Fruit fly (Drosophila melanogaster) whole organism, embryonic: ENCODE measurements around the gene Fancl.

ENCODE experiments used
- B-H2 ChIP-seq: fragments of 200-800 bp; sonication (Bioruptor generic); optimal IDR thresholded peaks from 2 replicates; lab custom pipeline; 2018; ENCODE audit warnings: missing biosample characterization, mild to moderate bottlenecking, missing genetic modification characterization
- CG10462 ChIP-seq: fragments of 200-800 bp; sonication (Bioruptor generic); optimal IDR thresholded peaks from 2 replicates; lab custom pipeline; 2016; ENCODE audit warnings: missing biosample characterization, missing genetic modification characterization
- CG11504 ChIP-seq: fragments of 200-800 bp; sonication (Bioruptor generic); optimal IDR thresholded peaks from 3 replicates; lab custom pipeline; 2019; ENCODE audit warnings: missing biosample characterization, mild to moderate bottlenecking, missing genetic modification characterization, moderate library complexity
- CG1233 ChIP-seq: fragments of 200-800 bp; sonication (Bioruptor generic); optimal IDR thresholded peaks from 4 replicates; lab custom pipeline; 2018; ENCODE audit warnings: missing biosample characterization, mild to moderate bottlenecking, missing genetic modification characterization
- CG12744 ChIP-seq: fragments of 200-800 bp; sonication (Bioruptor generic); optimal IDR thresholded peaks from 2 replicates; lab custom pipeline; 2016; ENCODE audit warnings: missing biosample characterization, missing genetic modification characterization
- CG13123 ChIP-seq: fragments of 200-800 bp; sonication (Bioruptor generic); optimal IDR thresholded peaks from 2 replicates; lab custom pipeline; 2016; ENCODE audit warnings: missing biosample characterization, missing genetic modification characterization
- CG15269 ChIP-seq: fragments of 200-800 bp; sonication (Bioruptor generic); optimal IDR thresholded peaks from 2 replicates; lab custom pipeline; 2018; ENCODE audit warnings: missing biosample characterization, mild to moderate bottlenecking, missing genetic modification characterization, moderate library complexity
- CG18011 ChIP-seq: fragments of 200-800 bp; sonication (Bioruptor generic); optimal IDR thresholded peaks from 2 replicates; lab custom pipeline; 2017; ENCODE audit warnings: missing biosample characterization, missing genetic modification characterization, mild to moderate bottlenecking, moderate library complexity, missing genotype
- CG30020 ChIP-seq: fragments of 200-800 bp; optimal IDR thresholded peaks from 2 replicates; lab custom pipeline; 2019; ENCODE audit warnings: missing biosample characterization, mild to moderate bottlenecking, missing genetic modification characterization, moderate library complexity
- CG4424 ChIP-seq: fragments of 200-800 bp; sonication (Bioruptor generic); optimal IDR thresholded peaks from 3 replicates; lab custom pipeline; 2016; ENCODE audit warnings: missing biosample characterization, missing genetic modification characterization
- CG6765 ChIP-seq: fragments of 200-800 bp; sonication (Bioruptor generic); optimal IDR thresholded peaks from 3 replicates; lab custom pipeline; 2017; ENCODE audit warnings: missing biosample characterization, mild to moderate bottlenecking, missing genetic modification characterization
- CG6791 ChIP-seq: fragments of 200-800 bp; sonication (Bioruptor generic); IDR thresholded peaks from 3 replicates; pipeline ENCODE4 v1.3.6; 2022; ENCODE audit warnings: missing biosample characterization, missing genetic modification characterization; ENCODE audit not compliant: partially characterized antibody
- CG9817 ChIP-seq: fragments of 200-800 bp; sonication (Bioruptor generic); optimal IDR thresholded peaks from 2 replicates; lab custom pipeline; 2018; ENCODE audit warnings: missing biosample characterization, mild to moderate bottlenecking, missing genetic modification characterization, moderate library complexity
- CG9876 ChIP-seq: fragments of 200-800 bp; sonication (Bioruptor generic); optimal IDR thresholded peaks from 2 replicates; lab custom pipeline; 2016; ENCODE audit warnings: missing biosample characterization, missing genetic modification characterization
- CG9932 ChIP-seq: fragments of 200-800 bp; sonication (Bioruptor generic); IDR thresholded peaks from 2 replicates; pipeline ENCODE4 v1.3.6; 2022; ENCODE audit warnings: missing biosample characterization, missing genetic modification characterization
- CTCF ChIP-seq: fragments of 200-800 bp; sonication (Bioruptor generic); optimal IDR thresholded peaks from 2 replicates; lab custom pipeline; 2017; ENCODE audit warnings: missing biosample characterization, mild to moderate bottlenecking, missing genetic modification characterization, moderate library complexity
- Chrac-16 ChIP-seq: fragments of 200-800 bp; sonication (Bioruptor generic); optimal IDR thresholded peaks from 3 replicates; lab custom pipeline; 2016; ENCODE audit warnings: missing biosample characterization, missing genetic modification characterization
- D19A ChIP-seq: fragments of 200-800 bp; optimal IDR thresholded peaks from 3 replicates; lab custom pipeline; 2019; ENCODE audit warnings: missing biosample characterization, mild to moderate bottlenecking, missing genetic modification characterization, moderate library complexity
- Dbx ChIP-seq: fragments of 200-800 bp; sonication (Bioruptor generic); IDR thresholded peaks from 3 replicates; pipeline ENCODE4 v1.3.6; 2022; ENCODE audit warnings: missing biosample characterization, missing genetic modification characterization
- Dll ChIP-seq: fragments of 200-800 bp; sonication (Bioruptor generic); IDR thresholded peaks from 4 replicates; pipeline ENCODE4 v1.3.6; 2022; ENCODE audit warnings: missing biosample characterization, missing genetic modification characterization; ENCODE audit not compliant: partially characterized antibody
- HHEX ChIP-seq: fragments of 200-800 bp; sonication (Bioruptor generic); optimal IDR thresholded peaks from 3 replicates; lab custom pipeline; 2017; ENCODE audit warnings: missing biosample characterization, mild to moderate bottlenecking, missing genetic modification characterization, missing genetic modification reagents
- HLH4C ChIP-seq: fragments of 200-800 bp; sonication (Bioruptor generic); IDR thresholded peaks from 3 replicates; pipeline ENCODE4 v1.3.6; 2022; ENCODE audit warnings: missing biosample characterization, missing genetic modification characterization; ENCODE audit not compliant: partially characterized antibody
- HmgD ChIP-seq: fragments of 200-800 bp; sonication (Bioruptor generic); optimal IDR thresholded peaks from 3 replicates; lab custom pipeline; 2016; ENCODE audit warnings: missing biosample characterization, missing genetic modification characterization
- MESR4 ChIP-seq: fragments of 200-800 bp; sonication (Bioruptor generic); optimal IDR thresholded peaks from 2 replicates; lab custom pipeline; 2018; ENCODE audit warnings: missing biosample characterization, mild to moderate bottlenecking, missing genetic modification characterization, moderate library complexity
- Mad ChIP-seq: fragments of 200-800 bp; sonication (Bioruptor generic); optimal IDR thresholded peaks from 2 replicates; lab custom pipeline; 2016; ENCODE audit warnings: missing biosample characterization, missing genetic modification characterization
- Ptx1 ChIP-seq: fragments of 200-800 bp; sonication (Bioruptor generic); IDR thresholded peaks from 2 replicates; pipeline ENCODE4 v1.3.6; 2022; ENCODE audit warnings: missing biosample characterization, missing genetic modification characterization
- Tbp ChIP-seq: fragments of >200 bp; optimal IDR thresholded peaks from 2 replicates; lab custom pipeline; 2018; ENCODE audit warnings: missing biosample characterization, missing genetic modification characterization
- ac ChIP-seq: fragments of 200-800 bp; sonication (Bioruptor generic); optimal IDR thresholded peaks from 3 replicates; lab custom pipeline; 2017; ENCODE audit warnings: missing biosample characterization, mild to moderate bottlenecking, missing genetic modification characterization
- ap ChIP-seq: fragments of 200-800 bp; sonication (Bioruptor generic); IDR thresholded peaks from 2 replicates; pipeline ENCODE4 v1.3.6; 2022; ENCODE audit warnings: missing biosample characterization, missing genetic modification characterization
- az2 ChIP-seq: fragments of 200-800 bp; sonication (Bioruptor generic); optimal IDR thresholded peaks from 3 replicates; lab custom pipeline; 2016; ENCODE audit warnings: missing biosample characterization, missing genetic modification characterization
- bab2 ChIP-seq: fragments of 200-800 bp; sonication (Bioruptor generic); optimal IDR thresholded peaks from 2 replicates; lab custom pipeline; 2016; ENCODE audit warnings: missing biosample characterization, missing genetic modification characterization
- cato ChIP-seq: fragments of 200-800 bp; sonication (Bioruptor generic); optimal IDR thresholded peaks from 2 replicates; lab custom pipeline; 2016; ENCODE audit warnings: missing biosample characterization, missing genetic modification characterization, borderline replicate concordance
- caup ChIP-seq: fragments of 200-800 bp; sonication (Bioruptor generic); optimal IDR thresholded peaks from 3 replicates; lab custom pipeline; 2017; ENCODE audit warnings: missing biosample characterization, mild to moderate bottlenecking, missing genetic modification characterization, moderate library complexity; ENCODE audit not compliant: severe bottlenecking
- chm ChIP-seq: fragments of 200-800 bp; sonication (Bioruptor generic); IDR thresholded peaks from 2 replicates; pipeline ENCODE4 v1.3.6; 2022; ENCODE audit warnings: missing biosample characterization, missing genetic modification characterization
- dan ChIP-seq: fragments of 200-800 bp; sonication (Bioruptor generic); IDR thresholded peaks from 2 replicates; pipeline ENCODE4 v1.3.6; 2022; ENCODE audit warnings: missing biosample characterization, missing genetic modification characterization
- dati ChIP-seq: fragments of 200-800 bp; sonication (Bioruptor generic); IDR thresholded peaks from 2 replicates; pipeline ENCODE4 v1.3.6; 2022; ENCODE audit warnings: missing biosample characterization, missing genetic modification characterization
- fd64A ChIP-seq: fragments of 200-800 bp; sonication (Bioruptor generic); optimal IDR thresholded peaks from 3 replicates; lab custom pipeline; 2018; ENCODE audit warnings: missing biosample characterization, mild to moderate bottlenecking, missing genetic modification characterization
- fu2 ChIP-seq: fragments of 200-800 bp; sonication (Bioruptor generic); optimal IDR thresholded peaks from 2 replicates; lab custom pipeline; 2016; ENCODE audit warnings: missing biosample characterization, missing genetic modification characterization
- gce ChIP-seq: fragments of 200-800 bp; sonication (Bioruptor generic); IDR thresholded peaks from 3 replicates; pipeline ENCODE4 v1.3.6; 2022; ENCODE audit warnings: missing biosample characterization, missing genetic modification characterization
- gsb ChIP-seq: fragments of 200-800 bp; sonication (Bioruptor generic); IDR thresholded peaks from 2 replicates; pipeline ENCODE4 v1.3.6; 2022; ENCODE audit warnings: missing biosample characterization, missing genetic modification characterization
- insv ChIP-seq, 2 experiments: fragments of 200-800 bp; sonication (Bioruptor generic); optimal IDR thresholded peaks; 3 replicates each; lab custom pipeline; 2016 to 2018; ENCODE audit warnings: missing biosample characterization in 2 of 2, missing genetic modification characterization in 2 of 2
- ken ChIP-seq: fragments of 200-800 bp; sonication (Bioruptor generic); IDR thresholded peaks from 3 replicates; pipeline ENCODE4 v1.3.6; 2022; ENCODE audit warnings: missing biosample characterization, missing genetic modification characterization
- lmd ChIP-seq: fragments of 200-800 bp; sonication (Bioruptor generic); IDR thresholded peaks from 2 replicates; pipeline ENCODE4 v1.3.6; 2022; ENCODE audit warnings: missing biosample characterization, missing genetic modification characterization
- mam ChIP-seq: fragments of 200-800 bp; sonication (Bioruptor generic); optimal IDR thresholded peaks from 3 replicates; lab custom pipeline; 2016; ENCODE audit warnings: missing biosample characterization, missing genetic modification characterization
- mirr ChIP-seq: fragments of 200-800 bp; sonication (Bioruptor generic); optimal IDR thresholded peaks from 3 replicates; lab custom pipeline; 2018; ENCODE audit warnings: missing biosample characterization, mild to moderate bottlenecking, missing genetic modification characterization
- nom ChIP-seq: fragments of 200-800 bp; sonication (Bioruptor generic); optimal IDR thresholded peaks from 2 replicates; lab custom pipeline; 2017; ENCODE audit warnings: missing biosample characterization, missing genetic modification characterization, mild to moderate bottlenecking, moderate library complexity, missing genetic modification reagents
- odd ChIP-seq: fragments of 200-800 bp; sonication (Bioruptor generic); optimal IDR thresholded peaks from 2 replicates; lab custom pipeline; 2017; ENCODE audit warnings: missing biosample characterization, mild to moderate bottlenecking, missing genetic modification characterization
- shn ChIP-seq: fragments of 200-800 bp; sonication (Bioruptor generic); optimal IDR thresholded peaks from 3 replicates; lab custom pipeline; 2016; ENCODE audit warnings: missing biosample characterization, missing genetic modification characterization
- tgo ChIP-seq: fragments of 200-800 bp; sonication (Bioruptor generic); IDR thresholded peaks from 3 replicates; pipeline ENCODE4 v1.3.6; 2022; ENCODE audit warnings: missing biosample characterization, missing genetic modification characterization
- toy ChIP-seq: fragments of 200-800 bp; sonication (Bioruptor generic); IDR thresholded peaks from 2 replicates; pipeline ENCODE4 v1.3.6; 2022; ENCODE audit warnings: missing biosample characterization, missing genetic modification characterization
- unc-4 ChIP-seq: fragments of 200-800 bp; sonication (Bioruptor generic); IDR thresholded peaks from 2 replicates; pipeline ENCODE4 v1.3.6; 2022; ENCODE audit warnings: missing biosample characterization, missing genetic modification characterization; ENCODE audit not compliant: partially characterized antibody
- vfl ChIP-seq: fragments of 200-800 bp; sonication (Bioruptor generic); optimal IDR thresholded peaks from 2 replicates; lab custom pipeline; 2016; ENCODE audit warnings: missing biosample characterization, missing genetic modification characterization

Fancl gene

DNA sequence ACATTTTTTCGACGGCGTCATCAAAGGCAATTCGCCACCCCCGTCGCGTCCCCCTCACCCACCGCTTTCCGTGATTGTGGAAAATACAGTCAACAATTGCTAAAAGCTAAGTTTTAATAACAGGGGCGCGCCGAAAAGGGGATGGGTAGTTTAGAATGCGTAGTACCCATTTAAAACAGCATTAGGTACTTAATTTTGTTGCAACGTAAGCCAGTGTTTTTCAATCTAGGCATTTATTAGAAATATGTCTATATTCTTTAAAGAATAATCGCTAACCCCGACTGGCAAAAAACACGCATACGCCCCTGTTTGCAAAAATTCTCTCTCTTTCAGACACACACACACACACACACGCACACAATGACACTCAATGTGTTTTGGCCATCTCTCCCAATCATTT lies 32.2 kb upstream of the Fancl start (continued):
- TF ChIP-seq CG10462 (GFP tag; lab: Kevin White, UChicago) (no peak), nom (GFP tag; lab: Kevin White, UChicago) (no peak), HHEX (GFP tag; lab: Kevin White, UChicago) (peak; percentile 47), caup (peak; percentile 70), Tbp (no peak), CG30020 (no peak), az2 (GFP tag; lab: Kevin White, UChicago) (no peak), ac (GFP tag; lab: Kevin White, UChicago) (no peak), chm (GFP tag; lab: Robert Waterston, UW) (no peak), CG1233 (no peak), mirr (GFP tag; lab: Kevin White, UChicago) (no peak), dan (no peak), tgo (GFP tag; lab: Robert Waterston, UW) (peak; percentile 41; the same call in 1 of the 3 replicates), Ptx1 (peak; percentile 50), lmd (peak; percentile 65; the same call in 1 of the 2 replicates), CG12744 (GFP tag; lab: Kevin White, UChicago) (no peak), CG9817 (peak; percentile 53), mam (GFP tag; lab: Kevin White, UChicago) (peak; percentile 70), HmgD (no peak), Mad (GFP tag; lab: Kevin White, UChicago) (no peak), CG9876 (GFP tag; lab: Kevin White, UChicago) (peak; percentile 28), Dll (GFP tag; lab: Robert Waterston, UW) (no peak), insv (GFP tag; optimal IDR thresholded peaks at IDR 0.05; lab: Kevin White, UChicago) (no peak), CTCF (GFP tag; lab: Kevin White, UChicago) (no peak), cato (GFP tag; lab: Kevin White, UChicago) (no peak), vfl (GFP tag; lab: Kevin White, UChicago) (peak; percentile 26), CG15269 (tag; lab: Kevin White, UChicago) (peak; percentile 35), shn (GFP tag; lab: Kevin White, UChicago) (no peak), unc-4 (GFP tag; lab: Robert Waterston, UW) (no peak), odd (GFP tag; lab: Kevin White, UChicago) (no peak), dati (GFP tag; lab: Robert Waterston, UW) (no peak), gsb (GFP tag; lab: Robert Waterston, UW) (peak; percentile 52; the same call in 1 of the 2 replicates), fd64A (no peak), toy (GFP tag; lab: Robert Waterston, UW) (no peak), MESR4 (GFP tag; lab: Kevin White, UChicago) (no peak), CG9932 (GFP tag; lab: Robert Waterston, UW) (peak; percentile 86), B-H2 (GFP tag; lab: Kevin White, UChicago) (no peak), fu2 (GFP tag; lab: Kevin White, UChicago) (peak; percentile 63), bab2 (GFP tag; lab: Kevin White, UChicago) (peak; percentile 7), ap (no peak), ken (GFP tag; lab: Robert Waterston, UW) (0 out of 3 replicates have a peak, but pooled peaks have one; percentile 53), Chrac-16 (GFP tag; lab: Kevin White, UChicago) (no peak), CG4424 (GFP tag; lab: Kevin White, UChicago) (no peak), Dbx (GFP tag; lab: Robert Waterston, UW) (peak; percentile 81), CG6765 (no peak), CG18011 (GFP tag; lab: Kevin White, UChicago) (no peak), CG6791 (GFP tag; lab: Robert Waterston, UW) (no peak), CG11504 (peak; percentile 42), D19A (tag; lab: Kevin White, UChicago) (no peak), HLH4C (GFP tag; lab: Robert Waterston, UW) (no peak), CG13123 (GFP tag; lab: Kevin White, UChicago) (no peak), gce (GFP tag; lab: Robert Waterston, UW) (peak; percentile 36; the same call in 1 of the 3 replicates)
